Worm (Caenorhabditis elegans) whole organism, L1 larva: Measurements from ENCODE around the gene Y57A10C.9.
A peak's percentile ranks its signal among the peaks of the same experiment; 100 is the strongest.

Source experiments
- C04F5.9 ChIP-seq: sonication (generic microtip); optimal IDR thresholded peaks from 2 replicates; lab custom pipeline; 2016; ENCODE audit warnings: missing genetic modification characterization, missing compliant biosample characterization
- C16A3.4 ChIP-seq: fragments of 150-350 bp; optimal IDR thresholded peaks from 2 replicates; lab custom pipeline; 2014; ENCODE audit warnings: missing biosample characterization, missing genetic modification characterization
- C34B4.2 ChIP-seq: sonication (generic microtip); optimal IDR thresholded peaks from 2 replicates; lab custom pipeline; 2017; ENCODE audit warnings: mild to moderate bottlenecking, missing genetic modification characterization, missing compliant biosample characterization
- F16B12.6 ChIP-seq: fragments of 150-350 bp; optimal IDR thresholded peaks from 2 replicates; lab custom pipeline; 2014; ENCODE audit warnings: missing biosample characterization, missing genetic modification characterization
- Y116A8C.19 ChIP-seq: sonication (generic microtip); optimal IDR thresholded peaks from 2 replicates; lab custom pipeline; 2016; ENCODE audit warnings: missing compliant biosample characterization, missing genetic modification characterization, borderline replicate concordance
- aha-1 ChIP-seq: fragments of 150-350 bp; optimal IDR thresholded peaks from 2 replicates; lab custom pipeline; 2014; ENCODE audit warnings: missing biosample characterization, missing genetic modification characterization
- ceh-88 ChIP-seq: fragments of 200-800 bp; sonication (Bioruptor generic); IDR thresholded peaks from 2 replicates; pipeline ENCODE4 v1.3.6; 2022; ENCODE audit warnings: missing genetic modification characterization, missing compliant biosample characterization
- ceh-90 ChIP-seq: sonication (generic microtip); optimal IDR thresholded peaks from 2 replicates; lab custom pipeline; 2016; ENCODE audit warnings: missing genetic modification characterization, missing compliant biosample characterization
- dsc-1 ChIP-seq: sonication (generic microtip); optimal IDR thresholded peaks from 2 replicates; lab custom pipeline; 2016; ENCODE audit warnings: mild to moderate bottlenecking, missing genetic modification characterization, missing compliant biosample characterization
- efl-1 ChIP-seq, 4 experiments: fragments of 150-350 bp; optimal IDR thresholded peaks in 3 of 4; peaks in 1 of 4; 1 replicate in 1 of 4; 2 replicates in 3 of 4; lab custom pipeline; 2014; ENCODE audit warnings: missing biosample characterization in 2 of 4, missing genetic modification characterization in 2 of 4, missing genetic modification reagents in 2 of 4
- efl-3 ChIP-seq: fragments of 200-800 bp; sonication (Bioruptor generic); optimal IDR thresholded peaks from 2 replicates; lab custom pipeline; 2018; ENCODE audit warnings: mild to moderate bottlenecking, missing genetic modification characterization, missing compliant biosample characterization
- egl-13 ChIP-seq: sonication (generic microtip); optimal IDR thresholded peaks from 2 replicates; lab custom pipeline; 2016; ENCODE audit warnings: missing genotype, missing genetic modification reagents, missing genetic modification characterization, missing compliant biosample characterization
- elt-3 ChIP-seq, 6 experiments: fragments of 150-350 bp in 1 of 6; sonication (generic microtip); optimal IDR thresholded peaks; 2 replicates each; lab custom pipeline; 2017 to 2018; ENCODE audit warnings: missing biosample characterization in 6 of 6, missing genetic modification characterization in 6 of 6, inconsistent platforms in 1 of 6
- ets-5 ChIP-seq: fragments of 200-800 bp; sonication (Bioruptor generic); IDR thresholded peaks from 2 replicates; pipeline ENCODE4 v1.3.6; 2022; ENCODE audit warnings: missing genetic modification characterization, missing compliant biosample characterization
- fkh-4 ChIP-seq: sonication (generic microtip); optimal IDR thresholded peaks from 2 replicates; lab custom pipeline; 2016; ENCODE audit warnings: missing compliant biosample characterization, missing genetic modification characterization, borderline replicate concordance
- fkh-8 ChIP-seq: sonication (generic microtip); optimal IDR thresholded peaks from 2 replicates; lab custom pipeline; 2016; ENCODE audit warnings: mild to moderate bottlenecking, missing genetic modification characterization, missing compliant biosample characterization
- isw-1 ChIP-seq: fragments of 200-800 bp; sonication (Bioruptor generic); IDR thresholded peaks from 2 replicates; pipeline ENCODE4 v1.3.6; 2022; ENCODE audit warnings: missing genetic modification characterization, missing compliant biosample characterization
- lin-15B ChIP-seq: fragments of 150-350 bp; sonication (generic microtip); optimal IDR thresholded peaks from 3 replicates; lab custom pipeline; 2014; ENCODE audit warnings: missing biosample characterization, missing genetic modification characterization
- lin-35 ChIP-seq, 2 experiments: fragments of 150-350 bp; optimal IDR thresholded peaks; 2 replicates each; lab custom pipeline; 2014; ENCODE audit warnings: missing biosample characterization in 2 of 2, missing genetic modification characterization in 2 of 2, missing genetic modification reagents in 2 of 2
- lir-3 ChIP-seq: sonication (generic microtip); optimal IDR thresholded peaks from 2 replicates; lab custom pipeline; 2016; ENCODE audit warnings: mild to moderate bottlenecking, missing genetic modification characterization, moderate library complexity, missing compliant biosample characterization; ENCODE audit not compliant: poor library complexity
- mep-1 ChIP-seq: fragments of 150-350 bp; optimal IDR thresholded peaks from 2 replicates; lab custom pipeline; 2014; ENCODE audit warnings: missing biosample characterization, missing genetic modification characterization
- nhr-12 ChIP-seq: sonication (generic microtip); optimal IDR thresholded peaks from 2 replicates; lab custom pipeline; 2017; ENCODE audit warnings: missing biosample characterization, missing genetic modification characterization
- nhr-237 ChIP-seq: fragments of 150-350 bp; optimal IDR thresholded peaks from 2 replicates; lab custom pipeline; 2014; ENCODE audit warnings: missing biosample characterization, missing genetic modification characterization
- nhr-71 ChIP-seq: sonication (generic microtip); optimal IDR thresholded peaks from 2 replicates; lab custom pipeline; 2016; ENCODE audit warnings: mild to moderate bottlenecking, missing genetic modification characterization, moderate library complexity, missing compliant biosample characterization
- pax-3 ChIP-seq: fragments of 200-800 bp; sonication (Bioruptor generic); optimal IDR thresholded peaks from 2 replicates; lab custom pipeline; 2018; ENCODE audit warnings: mild to moderate bottlenecking, missing genetic modification characterization, moderate library complexity, missing compliant biosample characterization
- skn-1 ChIP-seq: fragments of 150-350 bp; optimal IDR thresholded peaks from 2 replicates; lab custom pipeline; 2014; ENCODE audit warnings: missing biosample characterization, missing genetic modification characterization
- snu-23 ChIP-seq: sonication (generic microtip); optimal IDR thresholded peaks from 2 replicates; lab custom pipeline; 2016; ENCODE audit warnings: missing genetic modification characterization, missing compliant biosample characterization
- sox-4 ChIP-seq: sonication (generic microtip); optimal IDR thresholded peaks from 2 replicates; lab custom pipeline; 2016; ENCODE audit warnings: missing genetic modification characterization, missing compliant biosample characterization
- sup-37 ChIP-seq: fragments of 200-800 bp; sonication (Bioruptor generic); optimal IDR thresholded peaks from 2 replicates; lab custom pipeline; 2018; ENCODE audit warnings: mild to moderate bottlenecking, missing genetic modification characterization, missing compliant biosample characterization
- swsn-7 ChIP-seq: sonication (generic microtip); optimal IDR thresholded peaks from 2 replicates; lab custom pipeline; 2016; ENCODE audit warnings: missing genetic modification characterization, missing compliant biosample characterization
- tbx-2 ChIP-seq: sonication (generic microtip); optimal IDR thresholded peaks from 2 replicates; lab custom pipeline; 2016; ENCODE audit warnings: missing genetic modification characterization, missing compliant biosample characterization
- tlp-1 ChIP-seq: fragments of 150-350 bp; optimal IDR thresholded peaks from 2 replicates; lab custom pipeline; 2014; ENCODE audit warnings: missing biosample characterization, missing genetic modification characterization
- unc-130 ChIP-seq: fragments of 150-350 bp; optimal IDR thresholded peaks from 2 replicates; lab custom pipeline; 2017; ENCODE audit warnings: missing biosample characterization, missing genetic modification characterization, inconsistent platforms
- xbp-1 ChIP-seq: sonication (generic microtip); optimal IDR thresholded peaks from 2 replicates; lab custom pipeline; 2016; ENCODE audit warnings: missing genetic modification characterization, missing compliant biosample characterization
- zag-1 ChIP-seq: fragments of 150-350 bp; optimal IDR thresholded peaks from 2 replicates; lab custom pipeline; 2014; ENCODE audit warnings: missing biosample characterization, missing genetic modification characterization
- zip-4 ChIP-seq: fragments of 200-800 bp; sonication (Bioruptor generic); optimal IDR thresholded peaks from 2 replicates; lab custom pipeline; 2018; ENCODE audit warnings: mild to moderate bottlenecking, missing genetic modification characterization, moderate library complexity, missing compliant biosample characterization
- ztf-4 ChIP-seq: fragments of 150-350 bp; optimal IDR thresholded peaks from 2 replicates; lab custom pipeline; 2014; ENCODE audit warnings: missing biosample characterization, missing genetic modification characterization

Gene Y57A10C.9

DNA sequence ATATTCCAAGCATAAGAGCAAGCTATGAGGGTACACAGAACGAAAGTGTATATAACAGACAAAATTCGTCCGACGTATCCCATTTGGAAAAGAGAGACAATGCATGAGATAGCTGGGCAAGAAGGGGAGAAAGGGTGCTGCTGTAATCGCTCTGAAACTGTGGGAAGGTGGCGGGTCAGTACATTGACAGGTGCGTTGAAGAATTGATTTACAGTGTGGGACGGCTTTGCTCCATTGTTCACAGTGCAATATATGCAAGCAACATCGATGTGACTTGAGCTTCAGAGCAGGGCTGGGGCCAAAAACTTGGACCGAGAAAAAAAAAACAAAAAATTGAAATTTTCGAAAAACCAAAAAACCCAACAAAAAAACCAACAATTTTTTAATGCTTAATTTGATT is 28.2 kb downstream of the Y57A10C.9 start, which contains the start of gene F57G9.3:
Gene F57G9.3 (minus strand): TSS at position 101 of the 400 bp plus-strand sequence.
- TF ChIP-seq fkh-8 (tag; lab: Kevin White, UChicago) (no peak), lir-3 (no peak), skn-1 (tag; lab: Kevin White, UChicago) (no peak), lin-35 (GFP tag; optimal IDR thresholded peaks at IDR 0.05; lab: Kevin White, UChicago) (no peak), nhr-12 (tag; lab: Kevin White, UChicago) (no peak)

DNA sequence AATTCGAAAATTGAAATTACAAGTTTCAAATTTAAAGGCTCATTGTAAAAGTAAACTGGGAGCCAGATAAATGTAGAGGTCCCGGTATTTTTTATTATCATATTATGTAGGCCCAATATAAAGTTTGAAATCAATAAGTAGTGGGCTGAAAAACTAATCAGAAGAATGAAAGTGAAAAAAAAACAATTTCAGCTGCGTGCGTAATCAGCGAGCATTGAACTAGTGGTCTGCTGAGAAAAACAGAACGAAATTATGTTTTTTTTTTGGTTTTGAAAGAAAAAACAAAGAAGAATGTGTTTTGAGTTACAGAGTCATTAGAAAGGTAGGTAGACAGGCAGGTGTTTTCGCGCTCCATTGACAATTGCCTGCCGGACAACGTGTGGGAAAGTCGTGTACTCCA is 29.6 kb downstream of the Y57A10C.9 start, which contains the start of gene sre-31:
Gene sre-31 (minus strand): TSS at position 101 of the 400 bp plus-strand sequence.
- TF ChIP-seq isw-1 (GFP tag; lab: Robert Waterston, UW): no peak
- TF ChIP-seq, all 84 proteins: peak for 0

DNA sequence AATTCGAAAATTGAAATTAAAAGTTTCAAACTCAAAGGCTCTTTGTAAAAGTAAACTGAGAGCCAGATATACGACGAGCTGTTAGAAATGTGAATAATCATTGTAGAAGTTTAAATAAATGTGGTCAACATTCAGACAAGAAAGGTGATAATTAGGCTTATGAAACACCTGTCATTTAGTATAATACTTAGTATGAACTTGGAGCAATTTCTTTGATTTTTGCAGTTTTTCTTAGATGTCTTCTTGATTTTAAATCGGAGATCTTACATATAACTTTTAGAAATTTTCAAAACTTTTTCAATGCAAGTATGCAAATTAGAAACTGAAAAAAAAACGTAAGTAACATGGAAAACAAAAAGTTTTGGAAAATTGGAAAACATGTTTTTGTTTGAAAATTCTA is 31.9 kb downstream of the Y57A10C.9 start, which contains the start of gene sre-30:
Gene sre-30 (minus strand): TSS at position 101 of the 400 bp plus-strand sequence.
- TF ChIP-seq lin-15B (tag; lab: Kevin White, UChicago): no peak
- no peak for TF ChIP-seq ets-5
- TF ChIP-seq tlp-1 (tag; lab: Kevin White, UChicago): no peak
- TF ChIP-seq dsc-1 (tag; lab: Kevin White, UChicago): no peak
- no peak for TF ChIP-seq efl-1 (optimal IDR thresholded peaks at IDR 0.05; lab: Kevin White, UChicago)
- peak in 1 of 2 experiments; percentile 55 for TF ChIP-seq efl-1 (GFP tag; optimal IDR thresholded peaks at IDR 0.05 in 1 of 2; lab: Kevin White, UChicago)
- TF ChIP-seq nhr-237 (tag; lab: Kevin White, UChicago): no peak
- TF ChIP-seq nhr-71 (tag; lab: Kevin White, UChicago): no peak
- no peak for TF ChIP-seq elt-3 (tag; optimal IDR thresholded peaks at IDR 0.05; lab: Kevin White, UChicago)
- TF ChIP-seq, all 84 proteins: peak for 1

DNA sequence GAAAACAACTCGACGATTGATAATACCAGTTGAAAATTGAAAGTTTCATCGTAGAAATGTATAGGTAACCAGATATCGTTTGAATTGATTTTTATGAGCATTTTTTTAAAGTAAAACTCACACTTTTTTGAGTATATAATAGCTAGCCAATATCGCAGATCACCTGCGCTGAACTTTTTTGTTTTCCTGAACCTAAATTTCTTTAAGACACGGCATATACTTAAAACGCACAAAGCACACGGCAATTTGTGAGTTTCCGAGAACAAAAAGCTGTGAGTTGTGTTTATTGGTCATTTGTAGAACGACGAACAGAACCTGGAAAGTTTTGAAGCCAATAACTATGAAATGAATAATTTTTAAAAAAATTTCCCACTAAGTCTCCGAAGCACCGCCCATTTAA is 36.5 kb downstream of the Y57A10C.9 start, which contains the start of gene sre-29:
Gene sre-29 (minus strand): TSS at position 101 of the 400 bp plus-strand sequence.
- TF ChIP-seq zip-4 (GFP tag; lab: Kevin White, UChicago) (no peak), lin-15B (tag; lab: Kevin White, UChicago) (no peak), pax-3 (tag; lab: Kevin White, UChicago) (no peak), unc-130 (tag; lab: Kevin White, UChicago) (no peak), efl-3 (GFP tag; lab: Kevin White, UChicago) (no peak), aha-1 (tag; lab: Kevin White, UChicago) (no peak), tbx-2 (tag; lab: Kevin White, UChicago) (no peak), snu-23 (GFP tag; lab: Kevin White, UChicago) (no peak), lin-35 (GFP tag; optimal IDR thresholded peaks at IDR 0.05; lab: Kevin White, UChicago) (no peak), fkh-4 (no peak), ztf-4 (tag; lab: Kevin White, UChicago) (no peak), F16B12.6 (no peak)
- TF ChIP-seq, all 84 proteins: peak for 0

DNA sequence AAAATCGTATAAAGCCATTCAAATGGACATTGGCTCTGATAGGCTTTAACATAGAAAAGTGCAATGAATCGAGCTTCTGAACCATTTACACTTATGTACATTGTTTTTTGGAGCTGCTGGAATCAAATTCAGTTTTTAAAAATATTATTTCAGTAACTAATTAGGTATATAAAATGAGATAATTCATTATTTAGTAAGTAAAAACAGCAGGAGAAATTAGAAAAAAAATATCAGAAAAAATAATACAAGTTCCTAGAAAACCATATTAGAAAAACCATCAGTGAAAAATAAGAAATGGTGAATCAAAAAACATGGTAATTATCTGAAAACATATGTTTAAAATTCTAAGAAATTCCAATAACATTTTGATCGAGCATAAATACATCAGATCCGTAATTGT is 40.7 kb downstream of the Y57A10C.9 start, which contains the start of gene F57G9.7:
Gene F57G9.7 (minus strand): TSS at position 101 of the 400 bp plus-strand sequence.
- no peak for TF ChIP-seq sox-4 (tag; lab: Kevin White, UChicago)
- peak; percentile 16 for TF ChIP-seq pax-3 (tag; lab: Kevin White, UChicago)
- TF ChIP-seq, all 84 proteins: peak for 1

DNA sequence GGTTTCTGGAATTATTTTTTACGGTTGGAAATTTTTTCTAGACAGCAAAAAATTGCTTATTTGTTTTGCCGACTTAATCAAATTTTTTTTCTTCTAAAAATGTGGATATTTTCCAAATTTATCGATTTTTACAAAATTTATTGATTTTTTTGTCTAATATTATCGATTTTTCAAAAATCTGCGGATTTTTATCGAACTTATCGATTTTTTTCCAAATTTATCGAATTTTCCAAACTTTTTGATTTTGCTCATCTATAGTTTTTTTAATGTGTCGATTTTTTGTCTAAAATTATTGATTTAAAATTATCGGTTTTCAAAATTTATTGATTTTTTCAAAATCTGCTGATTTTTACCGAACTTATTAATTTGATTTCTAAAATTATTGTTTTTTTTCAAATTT is 44.2 kb downstream of the Y57A10C.9 start:
- no peak for TF ChIP-seq swsn-7 (tag; lab: Kevin White, UChicago)

DNA sequence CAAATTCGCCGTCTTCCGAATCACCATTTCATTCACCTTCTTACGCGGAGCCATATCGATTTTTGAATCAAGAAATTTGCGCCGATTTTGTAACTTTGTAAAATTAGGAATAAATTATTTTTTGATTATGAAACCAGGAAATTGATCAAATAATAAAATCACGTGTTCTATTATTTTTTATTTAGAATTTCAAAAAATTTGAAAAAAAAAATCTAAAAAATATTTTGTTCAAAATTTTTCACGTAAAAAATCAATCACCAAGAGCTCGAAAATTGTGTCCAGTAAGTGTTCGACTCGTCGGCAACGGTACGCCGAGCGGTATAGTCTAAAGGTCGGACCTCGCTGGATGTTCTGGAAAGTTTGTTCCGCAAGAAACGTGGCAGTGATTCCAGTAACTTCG is 44.7 kb downstream of the Y57A10C.9 start, which contains the start of gene Y57A10B.7:
Gene Y57A10B.7 (minus strand): TSS at position 101 of the 400 bp plus-strand sequence.
- TF ChIP-seq xbp-1: no peak
- no peak for TF ChIP-seq mep-1 (tag; lab: Kevin White, UChicago)
- TF ChIP-seq fkh-8 (tag; lab: Kevin White, UChicago): no peak
- TF ChIP-seq elt-3 (tag; optimal IDR thresholded peaks at IDR 0.05; lab: Kevin White, UChicago): no peak
- TF ChIP-seq ceh-88 (GFP tag; lab: Robert Waterston, UW): no peak
- no peak for TF ChIP-seq dsc-1 (tag; lab: Kevin White, UChicago)
- TF ChIP-seq zag-1: no peak
- TF ChIP-seq ceh-90: no peak
- no peak for TF ChIP-seq C04F5.9 (tag; lab: Kevin White, UChicago)
- TF ChIP-seq ets-5: no peak
- TF ChIP-seq sup-37: no peak
- TF ChIP-seq C16A3.4 (tag; lab: Kevin White, UChicago): no peak
- TF ChIP-seq skn-1 (tag; lab: Kevin White, UChicago): no peak
- TF ChIP-seq C34B4.2 (tag; lab: Kevin White, UChicago): no peak
- no peak for TF ChIP-seq egl-13
- TF ChIP-seq Y116A8C.19 (tag; lab: Kevin White, UChicago): no peak
- TF ChIP-seq aha-1 (tag; lab: Kevin White, UChicago): no peak
